Fruit fly (Drosophila melanogaster) whole organism, embryonic: ENCODE measurements around the gene gish.
A peak's percentile ranks its signal among the peaks of the same experiment; 100 is the strongest.

Experiments used
- Antp ChIP-seq: fragments of 200-800 bp; sonication (Bioruptor generic); optimal IDR thresholded peaks from 3 replicates; lab custom pipeline; 2016; ENCODE audit warnings: missing biosample characterization, missing genetic modification characterization
- B-H1 ChIP-seq: fragments of 200-800 bp; sonication (Bioruptor generic); IDR thresholded peaks from 3 replicates; pipeline ENCODE4 v1.3.6; 2022; ENCODE audit warnings: missing biosample characterization, missing genetic modification characterization
- B-H2 ChIP-seq: fragments of 200-800 bp; sonication (Bioruptor generic); optimal IDR thresholded peaks from 2 replicates; lab custom pipeline; 2018; ENCODE audit warnings: missing biosample characterization, mild to moderate bottlenecking, missing genetic modification characterization
- Blimp-1 ChIP-seq: fragments of 200-800 bp; sonication (Bioruptor generic); optimal IDR thresholded peaks from 3 replicates; lab custom pipeline; 2018; ENCODE audit warnings: missing biosample characterization, missing genetic modification characterization, mild to moderate bottlenecking, moderate library complexity, missing genetic modification reagents
- CG10267 ChIP-seq: fragments of 200-800 bp; sonication (Bioruptor generic); optimal IDR thresholded peaks from 2 replicates; lab custom pipeline; 2018; ENCODE audit warnings: missing biosample characterization, mild to moderate bottlenecking, missing genetic modification characterization, moderate library complexity
- CG11398 ChIP-seq: fragments of 200-800 bp; sonication (Bioruptor generic); optimal IDR thresholded peaks from 2 replicates; lab custom pipeline; 2016; ENCODE audit warnings: missing biosample characterization, missing genetic modification characterization
- CG1647 ChIP-seq: fragments of 200-800 bp; sonication (Bioruptor generic); optimal IDR thresholded peaks from 3 replicates; lab custom pipeline; 2016; ENCODE audit warnings: missing biosample characterization, missing genetic modification characterization
- CG17385 ChIP-seq: fragments of 200-800 bp; sonication (Bioruptor generic); optimal IDR thresholded peaks from 3 replicates; lab custom pipeline; 2018; ENCODE audit warnings: missing biosample characterization, mild to moderate bottlenecking, missing genetic modification characterization
- CG17912 ChIP-seq: fragments of 200-800 bp; sonication (Bioruptor generic); optimal IDR thresholded peaks from 2 replicates; lab custom pipeline; 2018; ENCODE audit warnings: missing biosample characterization, mild to moderate bottlenecking, missing genetic modification characterization
- CG2116 ChIP-seq: fragments of 200-800 bp; sonication (Bioruptor generic); optimal IDR thresholded peaks from 3 replicates; lab custom pipeline; 2018; ENCODE audit warnings: missing biosample characterization, mild to moderate bottlenecking, missing genetic modification characterization
- CG2120 ChIP-seq: fragments of 200-800 bp; sonication (Bioruptor generic); optimal IDR thresholded peaks from 3 replicates; lab custom pipeline; 2016; ENCODE audit warnings: missing biosample characterization, missing genetic modification characterization
- CG3726 ChIP-seq: fragments of 200-800 bp; sonication (Bioruptor generic); IDR thresholded peaks from 3 replicates; pipeline ENCODE4, ENCODE4 v1.3.6; 2022; ENCODE audit warnings: missing biosample characterization, missing genetic modification characterization
- CG4360 ChIP-seq: fragments of 200-800 bp; sonication (Bioruptor generic); IDR thresholded peaks from 2 replicates; pipeline ENCODE4 v1.3.6; 2022; ENCODE audit warnings: missing biosample characterization, missing genetic modification characterization
- CG43689 ChIP-seq: fragments of 200-800 bp; sonication (Bioruptor generic); IDR thresholded peaks from 2 replicates; pipeline ENCODE4 v1.3.6; 2022; ENCODE audit warnings: missing biosample characterization, missing genetic modification characterization
- CG4854 ChIP-seq: fragments of 200-800 bp; sonication (Bioruptor generic); optimal IDR thresholded peaks from 2 replicates; lab custom pipeline; 2016; ENCODE audit warnings: missing biosample characterization, missing genetic modification characterization, inconsistent platforms
- CG5180 ChIP-seq: fragments of 200-800 bp; sonication (Bioruptor generic); optimal IDR thresholded peaks from 3 replicates; lab custom pipeline; 2017; ENCODE audit warnings: missing biosample characterization, missing genetic modification characterization, mild to moderate bottlenecking, moderate library complexity, missing genetic modification reagents
- CG6254 ChIP-seq: fragments of 200-800 bp; sonication (Bioruptor generic); optimal IDR thresholded peaks from 3 replicates; lab custom pipeline; 2017; ENCODE audit warnings: mild to moderate bottlenecking, missing biosample characterization, missing genetic modification reagents, missing genetic modification characterization
- CG6272 ChIP-seq: fragments of 200-800 bp; sonication (Bioruptor generic); IDR thresholded peaks from 2 replicates; pipeline ENCODE4 v1.3.6; 2022; ENCODE audit warnings: missing biosample characterization, missing genetic modification characterization
- CG6654 ChIP-seq: fragments of 200-800 bp; sonication (Bioruptor generic); optimal IDR thresholded peaks from 2 replicates; lab custom pipeline; 2017; ENCODE audit warnings: missing biosample characterization, mild to moderate bottlenecking, missing genetic modification characterization
- CG7786 ChIP-seq: fragments of 200-800 bp; sonication (Bioruptor generic); optimal IDR thresholded peaks from 2 replicates; lab custom pipeline; 2016; ENCODE audit warnings: missing biosample characterization, missing genetic modification characterization
- CG7839 ChIP-seq: fragments of 200-800 bp; sonication (Bioruptor generic); optimal IDR thresholded peaks from 3 replicates; lab custom pipeline; 2018; ENCODE audit warnings: missing biosample characterization, mild to moderate bottlenecking, missing genetic modification characterization, moderate library complexity
- CG8359 ChIP-seq: fragments of 200-800 bp; sonication (Bioruptor generic); optimal IDR thresholded peaks from 2 replicates; lab custom pipeline; 2017; ENCODE audit warnings: missing biosample characterization, mild to moderate bottlenecking, missing genetic modification characterization, borderline replicate concordance
- CG9817 ChIP-seq: fragments of 200-800 bp; sonication (Bioruptor generic); optimal IDR thresholded peaks from 2 replicates; lab custom pipeline; 2018; ENCODE audit warnings: missing biosample characterization, mild to moderate bottlenecking, missing genetic modification characterization, moderate library complexity
- CoRest ChIP-seq: fragments of 200-800 bp; sonication (Bioruptor generic); optimal IDR thresholded peaks from 3 replicates; lab custom pipeline; 2018; ENCODE audit warnings: missing biosample characterization, mild to moderate bottlenecking, missing genetic modification characterization, moderate library complexity
- Dad ChIP-seq: fragments of 200-800 bp; sonication (Bioruptor generic); optimal IDR thresholded peaks from 3 replicates; lab custom pipeline; 2016; ENCODE audit warnings: missing biosample characterization, missing genetic modification characterization
- HLH4C ChIP-seq: fragments of 200-800 bp; sonication (Bioruptor generic); IDR thresholded peaks from 3 replicates; pipeline ENCODE4 v1.3.6; 2022; ENCODE audit warnings: missing biosample characterization, missing genetic modification characterization; ENCODE audit not compliant: partially characterized antibody
- Hmr ChIP-seq: fragments of 200-800 bp; sonication (Bioruptor generic); optimal IDR thresholded peaks from 3 replicates; lab custom pipeline; 2017; ENCODE audit warnings: mild to moderate bottlenecking, missing biosample characterization, missing genetic modification reagents, missing genetic modification characterization
- Kr ChIP-seq: fragments of 200-800 bp; sonication (Bioruptor generic); optimal IDR thresholded peaks from 2 replicates; lab custom pipeline; 2017; ENCODE audit warnings: missing biosample characterization, mild to moderate bottlenecking, missing genetic modification characterization
- MBD-R2 ChIP-seq: fragments of 200-800 bp; sonication (Bioruptor generic); IDR thresholded peaks from 2 replicates; pipeline ENCODE4 v1.3.6; 2022; ENCODE audit warnings: missing biosample characterization, missing genetic modification characterization
- Max ChIP-seq: fragments of 200-800 bp; sonication (Bioruptor generic); optimal IDR thresholded peaks from 2 replicates; lab custom pipeline; 2016; ENCODE audit warnings: missing biosample characterization, mild to moderate bottlenecking, missing genetic modification characterization
- NK7.1 ChIP-seq: fragments of 200-800 bp; sonication (Bioruptor generic); optimal IDR thresholded peaks from 3 replicates; lab custom pipeline; 2016; ENCODE audit warnings: missing biosample characterization, missing genetic modification characterization
- Rx ChIP-seq: fragments of 200-800 bp; sonication (Bioruptor generic); IDR thresholded peaks from 2 replicates; pipeline ENCODE4 v1.3.6; 2022; ENCODE audit warnings: missing biosample characterization, missing genetic modification characterization
- Taf1 ChIP-seq: fragments of 200-800 bp; sonication (Bioruptor generic); IDR thresholded peaks from 2 replicates; pipeline ENCODE4 v1.3.6; 2022; ENCODE audit warnings: missing biosample characterization, missing genetic modification characterization
- ara ChIP-seq: fragments of 200-800 bp; sonication (Bioruptor generic); IDR thresholded peaks from 2 replicates; pipeline ENCODE4 v1.3.6; 2022; ENCODE audit warnings: missing biosample characterization, missing genetic modification characterization
- ase ChIP-seq: fragments of 200-800 bp; sonication (Bioruptor generic); IDR thresholded peaks from 3 replicates; pipeline ENCODE4 v1.3.6; 2022; ENCODE audit warnings: missing biosample characterization, missing genetic modification characterization
- br ChIP-seq: fragments of >200 bp; optimal IDR thresholded peaks from 2 replicates; lab custom pipeline; 2017
- cas ChIP-seq: fragments of 200-800 bp; sonication (Bioruptor generic); IDR thresholded peaks from 2 replicates; pipeline ENCODE4 v1.3.6; 2022; ENCODE audit warnings: missing biosample characterization, missing genetic modification characterization
- cwo ChIP-seq: fragments of 200-800 bp; sonication (Bioruptor generic); optimal IDR thresholded peaks from 3 replicates; lab custom pipeline; 2017; ENCODE audit warnings: missing biosample characterization, missing genetic modification characterization, mild to moderate bottlenecking, moderate library complexity, missing genetic modification reagents
- grau ChIP-seq: fragments of 200-800 bp; optimal IDR thresholded peaks from 3 replicates; lab custom pipeline; 2019; ENCODE audit warnings: missing biosample characterization, mild to moderate bottlenecking, missing genetic modification characterization, moderate library complexity
- jigr1 ChIP-seq: fragments of 200-800 bp; sonication (Bioruptor generic); IDR thresholded peaks from 3 replicates; pipeline ENCODE4 v1.3.6; 2022; ENCODE audit warnings: missing biosample characterization, missing genetic modification characterization
- jumu ChIP-seq: fragments of 200-800 bp; sonication (Bioruptor generic); optimal IDR thresholded peaks from 3 replicates; lab custom pipeline; 2016; ENCODE audit warnings: missing biosample characterization, missing genetic modification characterization
- mirr ChIP-seq: fragments of 200-800 bp; sonication (Bioruptor generic); optimal IDR thresholded peaks from 3 replicates; lab custom pipeline; 2018; ENCODE audit warnings: missing biosample characterization, mild to moderate bottlenecking, missing genetic modification characterization
- oc ChIP-seq: fragments of 200-800 bp; sonication (Bioruptor generic); optimal IDR thresholded peaks from 2 replicates; lab custom pipeline; 2018; ENCODE audit warnings: missing biosample characterization, mild to moderate bottlenecking, missing genetic modification characterization, moderate library complexity
- pfk ChIP-seq: fragments of 200-800 bp; sonication (Bioruptor generic); optimal IDR thresholded peaks from 2 replicates; lab custom pipeline; 2018; ENCODE audit warnings: missing biosample characterization, mild to moderate bottlenecking, missing genetic modification characterization, moderate library complexity
- repo ChIP-seq: fragments of 200-800 bp; sonication (Bioruptor generic); optimal IDR thresholded peaks from 2 replicates; lab custom pipeline; 2016; ENCODE audit warnings: missing biosample characterization, missing genetic modification characterization
- row ChIP-seq: fragments of 200-800 bp; sonication (Bioruptor generic); IDR thresholded peaks from 3 replicates; pipeline ENCODE4 v1.3.6; 2022; ENCODE audit warnings: missing biosample characterization, missing genetic modification characterization
- shn ChIP-seq: fragments of 200-800 bp; sonication (Bioruptor generic); optimal IDR thresholded peaks from 3 replicates; lab custom pipeline; 2016; ENCODE audit warnings: missing biosample characterization, missing genetic modification characterization
- slp2 ChIP-seq: fragments of 200-800 bp; sonication (Bioruptor generic); optimal IDR thresholded peaks from 2 replicates; lab custom pipeline; 2016; ENCODE audit warnings: missing biosample characterization, missing genetic modification characterization
- zen ChIP-seq: fragments of 200-800 bp; sonication (Bioruptor generic); optimal IDR thresholded peaks from 3 replicates; lab custom pipeline; 2018; ENCODE audit warnings: missing biosample characterization, mild to moderate bottlenecking, missing genetic modification characterization, moderate library complexity

The gish gene

DNA sequence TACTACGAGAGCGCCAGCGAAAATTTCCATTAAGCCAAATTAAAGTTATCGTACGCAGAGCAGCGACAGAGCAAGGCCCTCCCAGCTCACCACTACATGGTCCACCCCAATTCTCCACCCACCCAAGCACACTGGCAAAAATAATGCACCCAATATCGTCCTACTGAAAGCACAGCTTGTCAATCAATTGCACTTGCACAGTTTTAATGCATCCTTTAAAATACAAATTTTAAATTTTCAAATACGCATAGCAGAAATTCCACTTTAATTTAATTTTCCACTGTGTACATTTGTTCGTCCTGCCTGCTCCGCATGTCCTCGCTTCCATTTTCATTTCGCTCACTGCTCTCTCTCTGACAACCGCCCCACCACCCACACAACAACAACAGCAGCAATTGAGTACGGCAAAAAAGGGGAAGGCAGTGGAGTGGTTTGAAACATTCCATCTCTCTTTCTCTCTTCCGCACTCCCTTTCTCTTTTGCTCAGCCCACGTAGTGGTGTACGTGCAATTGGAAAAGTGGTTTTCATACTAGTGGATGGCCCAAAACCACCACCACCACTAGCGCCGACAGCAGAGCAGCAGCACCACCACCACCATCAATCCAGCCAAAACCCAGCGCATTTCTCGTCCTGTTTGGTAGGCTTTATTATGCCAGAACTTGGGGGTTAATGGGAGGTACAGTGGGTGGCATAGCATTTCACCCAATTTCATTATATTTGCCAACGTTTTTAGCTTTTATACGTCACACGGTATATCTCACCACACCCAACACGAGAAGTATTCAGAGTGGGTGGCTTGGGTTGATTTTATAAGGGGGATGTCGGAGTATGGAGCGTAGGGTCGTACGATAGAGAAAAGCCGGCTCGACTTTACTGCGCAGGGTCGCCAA lies 24.4 kb upstream of the gish start (continued):
- TF ChIP-seq Kr (GFP tag; lab: Kevin White, UChicago) (peak; percentile 44), CoRest (tag; lab: Kevin White, UChicago) (peak; percentile 80), CG8359 (GFP tag; lab: Kevin White, UChicago) (peak; percentile 76), CG43689 (GFP tag; lab: Robert Waterston, UW) (no peak), Max (peak; percentile 85), B-H1 (GFP tag; lab: Robert Waterston, UW) (peak; percentile 84), CG6254 (GFP tag; lab: Kevin White, UChicago) (peak; percentile 64), jigr1 (GFP tag; lab: Robert Waterston, UW) (peak; percentile 50; the same call in 2 of the 3 replicates), CG1647 (GFP tag; lab: Kevin White, UChicago) (peak; percentile 86), CG4854 (GFP tag; lab: Kevin White, UChicago) (peak; percentile 78), Hmr (GFP tag; lab: Kevin White, UChicago) (peak; percentile 89), cas (peak; percentile 64), Blimp-1 (GFP tag; lab: Kevin White, UChicago) (peak; percentile 82), Taf1 (GFP tag; lab: Robert Waterston, UW) (peak; percentile 75), jumu (GFP tag; lab: Kevin White, UChicago) (peak; percentile 41), CG9817 (peak; percentile 58), pfk (GFP tag; lab: Kevin White, UChicago) (peak; percentile 42), CG6272 (GFP tag; lab: Robert Waterston, UW) (peak; percentile 73), ase (GFP tag; lab: Robert Waterston, UW) (peak; percentile 56; the same call in 1 of the 3 replicates), CG3726 (GFP tag; lab: Robert Waterston, UW) (no peak), CG7786 (GFP tag; lab: Kevin White, UChicago) (peak; percentile 16), Rx (GFP tag; lab: Robert Waterston, UW) (peak; percentile 75), ara (GFP tag; lab: Robert Waterston, UW) (peak; percentile 69), B-H2 (GFP tag; lab: Kevin White, UChicago) (peak; percentile 65), slp2 (peak; percentile 55), Antp (GFP tag; lab: Kevin White, UChicago) (peak; percentile 85), CG2120 (GFP tag; lab: Kevin White, UChicago) (peak; percentile 82), CG17912 (GFP tag; lab: Kevin White, UChicago) (no peak), MBD-R2 (GFP tag; lab: Robert Waterston, UW) (peak; percentile 48; the same call in 1 of the 2 replicates), CG10267 (tag; lab: Kevin White, UChicago) (peak; percentile 78), repo (peak; percentile 65), mirr (peak; percentile 78), CG11398 (GFP tag; lab: Kevin White, UChicago) (peak; percentile 6), CG7839 (peak; percentile 77), CG2116 (GFP tag; lab: Kevin White, UChicago) (no peak), CG4360 (GFP tag; lab: Robert Waterston, UW) (peak; percentile 93), row (GFP tag; lab: Robert Waterston, UW) (peak; percentile 87), CG6654 (GFP tag; lab: Kevin White, UChicago) (peak; percentile 71), grau (peak; percentile 77), shn (no peak), CG5180 (GFP tag; lab: Kevin White, UChicago) (peak; percentile 78), cwo (GFP tag; lab: Kevin White, UChicago) (peak; percentile 92), Dad (GFP tag; lab: Kevin White, UChicago) (peak; percentile 16), HLH4C (GFP tag; lab: Robert Waterston, UW) (0 out of 3 replicates have a peak, but pooled peaks have one; percentile 6), oc (tag; lab: Kevin White, UChicago) (no peak), NK7.1 (GFP tag; lab: Kevin White, UChicago) (peak; percentile 80), zen (tag; lab: Kevin White, UChicago) (peak; percentile 68), br (no peak), CG17385 (GFP tag; lab: Kevin White, UChicago) (peak; percentile 69)
